Fruit fly (Drosophila melanogaster): ENCODE data around the gene Phf7.
"Not testable (repeated sequence)": the region's sequence is repeated elsewhere in the genome, so short reads cannot be mapped to it uniquely, and the experiment has no call there.

Phf7 gene

dm6 chrX:20165773-20166412 is at the start of gene Phf7:
TSS of gene Phf7 (minus strand) at chrX:20165830.
- TF ChIP-seq Met (GFP tag; optimal IDR thresholded peaks at IDR 0.05), result no peak
- TF ChIP-seq fkh (GFP tag; optimal IDR thresholded peaks at IDR 0.05), result no peak
- TF ChIP-seq Eip78C (GFP tag), result peak; percentile 3
- no peak for TF ChIP-seq CG3919 (GFP tag; optimal IDR thresholded peaks at IDR 0.05)
- no peak for TF ChIP-seq dsx (GFP tag; optimal IDR thresholded peaks at IDR 0.05; ENCODE audit: poor library complexity, severe bottlenecking)
- TF ChIP-seq CG4318 (GFP tag; optimal IDR thresholded peaks at IDR 0.05), result no peak

- not testable (repeated sequence) for TF ChIP-seq Sox15 (GFP tag; optimal IDR thresholded peaks at IDR 0.05); CG16779 (tag; optimal IDR thresholded peaks at IDR 0.05); cyc (GFP tag; optimal IDR thresholded peaks at IDR 0.05)
These were observed 43.9 kb upstream of the Phf7 start, which contains the start of gene SdicB for dm6 chrX:20209503-20209902. TSS of gene SdicB (minus strand) at chrX:20209603.

dm6 chrX:20201833-20202232 is 36.2 kb upstream of the Phf7 start, which contains the start of gene SdicA:
TSS of gene SdicA (minus strand) at chrX:20201933.
- TF ChIP-seq fkh, CG6276, Eip75B (GFP tag; optimal IDR thresholded peaks at IDR 0.05): not testable (repeated sequence)

dm6 chrX:20194127-20194526 is 28.5 kb upstream of the Phf7 start, which contains the start of gene Sdic3:
TSS of gene Sdic3 (minus strand) at chrX:20194227.
- not testable (repeated sequence) for TF ChIP-seq net (GFP tag; optimal IDR thresholded peaks at IDR 0.05); CG8119 (GFP tag; IDR thresholded peaks at IDR 0.05); CG8632 (GFP tag; optimal IDR thresholded peaks at IDR 0.05)

- not testable (repeated sequence) for TF ChIP-seq lz (GFP tag; optimal IDR thresholded peaks at IDR 0.05); CG6854 (GFP tag; optimal IDR thresholded peaks at IDR 0.05); CG6163 (GFP tag; IDR thresholded peaks at IDR 0.05)
These were observed 20.8 kb upstream of the Phf7 start, which contains the start of gene Sdic2 for dm6 chrX:20186387-20186786. TSS of gene Sdic2 (minus strand) at chrX:20186487.

dm6 chrX:20178538-20178937 is 12.9 kb upstream of the Phf7 start, which contains the start of gene Sdic1:
TSS of gene Sdic1 (minus strand) at chrX:20178638.
- TF ChIP-seq Hr38, Sox14, Eip93F (GFP tag; optimal IDR thresholded peaks at IDR 0.05): not testable (repeated sequence)

- TF ChIP-seq ss (GFP tag; optimal IDR thresholded peaks at IDR 0.05) (peak; percentile 82 to 92), esn (GFP tag; optimal IDR thresholded peaks at IDR 0.05) (peak; percentile 96), Sox102F (GFP tag; optimal IDR thresholded peaks at IDR 0.05) (peak; percentile 94), Lpt (GFP tag; optimal IDR thresholded peaks at IDR 0.05) (peak; percentile 91), CG8319 (GFP tag; optimal IDR thresholded peaks at IDR 0.05) (peak; percentile 94), dac (GFP tag; optimal IDR thresholded peaks at IDR 0.05) (peak; percentile 90), CG6163 (GFP tag; IDR thresholded peaks at IDR 0.05) (peak; percentile 89), Met (GFP tag; optimal IDR thresholded peaks at IDR 0.05) (peak; percentile 96), Eip75B (GFP tag; optimal IDR thresholded peaks at IDR 0.05) (peak; percentile 95), fd59A (GFP tag; optimal IDR thresholded peaks at IDR 0.05) (peak; percentile 91), CG11294 (GFP tag; IDR thresholded peaks at IDR 0.05) (peak; percentile 88), fd85E (GFP tag; optimal IDR thresholded peaks at IDR 0.05) (peak; percentile 81), Hr39 (GFP tag; optimal IDR thresholded peaks at IDR 0.05) (peak; percentile 94), OdsH (GFP tag; optimal IDR thresholded peaks at IDR 0.05) (peak; percentile 96), topi (GFP tag; optimal IDR thresholded peaks at IDR 0.05) (peak; percentile 96), CG31627 (GFP tag; optimal IDR thresholded peaks at IDR 0.05) (peak; percentile 95), acj6 (GFP tag; optimal IDR thresholded peaks at IDR 0.05) (peak; percentile 95), fkh (GFP tag; optimal IDR thresholded peaks at IDR 0.05) (no peak), CG11902 (GFP tag; optimal IDR thresholded peaks at IDR 0.05) (peak; percentile 94), CG32006 (GFP tag; optimal IDR thresholded peaks at IDR 0.05) (peak; percentile 97), svp (GFP tag) (peak; percentile 98), Eip93F (GFP tag; optimal IDR thresholded peaks at IDR 0.05) (peak; percentile 81), pdm3 (GFP tag; optimal IDR thresholded peaks at IDR 0.05) (peak; percentile 97)
These were observed 7.9 kb upstream of the Phf7 start, which contains the start of gene AnxB10 for dm6 chrX:20173464-20173995. TSS of gene AnxB10 (minus strand) at chrX:20173514.
